Worm (Caenorhabditis elegans) whole organism, early embryonic: Measurements from ENCODE around the gene ZK105.11.

Experiments
- B0310.2 ChIP-seq: sonication (generic microtip); optimal IDR thresholded peaks from 2 replicates; lab custom pipeline; 2016; ENCODE audit warnings: mild to moderate bottlenecking, missing genetic modification characterization, missing compliant biosample characterization
- F13C5.2 ChIP-seq: sonication (generic microtip); optimal IDR thresholded peaks from 2 replicates; lab custom pipeline; 2017; ENCODE audit warnings: mild to moderate bottlenecking, missing genetic modification characterization, inconsistent platforms, missing compliant biosample characterization
- aly-1 ChIP-seq: sonication (generic microtip); optimal IDR thresholded peaks from 2 replicates; lab custom pipeline; 2016; ENCODE audit warnings: missing genetic modification characterization, missing compliant biosample characterization
- ama-1 ChIP-seq: fragments of 150-350 bp; optimal IDR thresholded peaks from 2 replicates; lab custom pipeline; 2014
- ceh-13 ChIP-seq: fragments of 200-800 bp; sonication (Bioruptor generic); optimal IDR thresholded peaks from 2 replicates; lab custom pipeline; 2018; ENCODE audit warnings: mild to moderate bottlenecking, missing genetic modification characterization, missing compliant biosample characterization
- ceh-36 ChIP-seq: sonication (generic microtip); optimal IDR thresholded peaks from 2 replicates; lab custom pipeline; 2016; ENCODE audit warnings: missing genetic modification characterization, inconsistent platforms, missing compliant biosample characterization
- ets-7 ChIP-seq: sonication (generic microtip); optimal IDR thresholded peaks from 2 replicates; lab custom pipeline; 2016; ENCODE audit warnings: missing genotype, missing genetic modification characterization, missing compliant biosample characterization
- flt-1 ChIP-seq: fragments of 200-800 bp; sonication (Bioruptor generic); IDR thresholded peaks from 2 replicates; pipeline ENCODE4 v1.3.6; 2022; ENCODE audit warnings: missing genetic modification characterization, missing compliant biosample characterization
- hmg-4 ChIP-seq: fragments of 200-800 bp; sonication (Bioruptor generic); optimal IDR thresholded peaks from 2 replicates; lab custom pipeline; 2018; ENCODE audit warnings: mild to moderate bottlenecking, missing genetic modification characterization, missing compliant biosample characterization
- hnd-1 ChIP-seq: sonication (generic microtip); optimal IDR thresholded peaks from 2 replicates; lab custom pipeline; 2016; ENCODE audit warnings: missing genetic modification characterization, missing compliant biosample characterization
- pes-1 ChIP-seq: fragments of 200-800 bp; sonication (Bioruptor generic); IDR thresholded peaks from 2 replicates; pipeline ENCODE4 v1.3.6; 2022; ENCODE audit warnings: missing genetic modification reagents, missing genetic modification characterization, missing compliant biosample characterization
- scrt-1 ChIP-seq: fragments of 200-800 bp; sonication (Bioruptor generic); IDR thresholded peaks from 2 replicates; pipeline ENCODE4 v1.3.6; 2022; ENCODE audit warnings: missing genetic modification characterization, missing compliant biosample characterization
- sea-1 ChIP-seq: fragments of 200-800 bp; sonication (Bioruptor generic); conservative IDR thresholded peaks from 2 replicates; pipeline ENCODE4 v1.3.6; 2022; ENCODE audit warnings: missing genetic modification characterization, missing compliant biosample characterization
- tbx-11 ChIP-seq: fragments of 200-800 bp; sonication (Bioruptor generic); IDR thresholded peaks from 2 replicates; pipeline ENCODE4 v1.3.6; 2022; ENCODE audit warnings: missing genetic modification characterization, missing compliant biosample characterization

- TF ChIP-seq tbx-11 (GFP tag; lab: Robert Waterston, UW), result no peak
- TF ChIP-seq ama-1 (lab: Kevin White, UChicago), result no peak
- TF ChIP-seq ceh-13 (GFP tag; lab: Kevin White, UChicago), result no peak
- TF ChIP-seq pes-1, result no peak
- no peak for TF ChIP-seq hmg-4 (GFP tag; lab: Kevin White, UChicago)
- peak; percentile 63 for TF ChIP-seq F13C5.2 (tag; lab: Kevin White, UChicago)
- no peak for TF ChIP-seq scrt-1 (GFP tag; lab: Robert Waterston, UW)
- no peak for TF ChIP-seq aly-1 (tag; lab: Kevin White, UChicago)
- TF ChIP-seq hnd-1, result no peak
- no peak for TF ChIP-seq B0310.2 (tag; lab: Kevin White, UChicago)
- TF ChIP-seq sea-1 (GFP tag; lab: Robert Waterston, UW), result no peak
- TF ChIP-seq ets-7 (tag; lab: Kevin White, UChicago), result no peak
- no peak for TF ChIP-seq ceh-36 (tag; lab: Kevin White, UChicago)
- no peak for TF ChIP-seq flt-1 (GFP tag; lab: Robert Waterston, UW)
These were observed 26.5 kb upstream of the ZK105.11 start, which contains the start of gene clic-1 for ce11 chrV:7734909-7735308.
